Fruit fly (Drosophila melanogaster): ENCODE results near the gene betaCOP.

The betaCOP gene

dm6 chrX:18405567-18406059, 20.6 kb upstream of the betaCOP start (continued):
- TF ChIP-seq en (GFP tag; optimal IDR thresholded peaks at IDR 0.05) (peak; percentile 22), Bdp1 (GFP tag; optimal IDR thresholded peaks at IDR 0.05) (no peak), ci (GFP tag; IDR thresholded peaks at IDR 0.05) (peak; percentile 61), CG32532 (GFP tag; IDR thresholded peaks at IDR 0.05) (peak; percentile 60; the same call in 1 of the 2 replicates), lilli (GFP tag; optimal IDR thresholded peaks at IDR 0.05) (peak; percentile 76), CG1529 (GFP tag; optimal IDR thresholded peaks at IDR 0.05) (peak; percentile 72), sc (optimal IDR thresholded peaks at IDR 0.05) (no peak), sc (GFP tag; optimal IDR thresholded peaks at IDR 0.05) (peak; percentile 71), Ptx1 (GFP tag; IDR thresholded peaks at IDR 0.05) (peak; percentile 64), maf-S (GFP tag; optimal IDR thresholded peaks at IDR 0.05) (no peak), CG6765 (GFP tag; optimal IDR thresholded peaks at IDR 0.05) (peak; percentile 26), CG12299 (tag; optimal IDR thresholded peaks at IDR 0.05) (no peak), Blimp-1 (GFP tag; optimal IDR thresholded peaks at IDR 0.05) (peak; percentile 60), jing (GFP tag; optimal IDR thresholded peaks at IDR 0.05) (no peak), z (GFP tag; IDR thresholded peaks at IDR 0.05) (no peak), Taf1 (GFP tag; IDR thresholded peaks at IDR 0.05) (no peak), Mad (GFP tag; optimal IDR thresholded peaks at IDR 0.05) (no peak), Dek (tag; optimal IDR thresholded peaks at IDR 0.05) (peak; percentile 37), CG30020 (tag; optimal IDR thresholded peaks at IDR 0.05) (no peak), CG2199 (GFP tag; IDR thresholded peaks at IDR 0.05) (no peak), Sry-δ (GFP tag; optimal IDR thresholded peaks at IDR 0.05) (no peak), corto (GFP tag; optimal IDR thresholded peaks at IDR 0.05) (no peak), CG18476 (GFP tag; optimal IDR thresholded peaks at IDR 0.05) (peak; percentile 58), onecut (GFP tag; IDR thresholded peaks at IDR 0.05) (0 out of 2 replicates have a peak, but pooled peaks have one; percentile 4), Atf3 (GFP tag; optimal IDR thresholded peaks at IDR 0.05) (peak; percentile 20), B-H2 (GFP tag; optimal IDR thresholded peaks at IDR 0.05) (no peak), CG17328 (GFP tag; IDR thresholded peaks at IDR 0.05) (peak; percentile 37; the same call in 1 of the 2 replicates), CG14050 (GFP tag; IDR thresholded peaks at IDR 0.05) (peak; percentile 9; the same call in 1 of the 3 replicates), dmrt99B (tag; optimal IDR thresholded peaks at IDR 0.05) (peak; percentile 88), CG30431 (GFP tag; optimal IDR thresholded peaks at IDR 0.05) (peak; percentile 51), chinmo (GFP tag; IDR thresholded peaks at IDR 0.05; ENCODE audit: partially characterized antibody) (no peak), Ets97D (GFP tag; optimal IDR thresholded peaks at IDR 0.05) (no peak), CG15696 (tag; optimal IDR thresholded peaks at IDR 0.05) (no peak), CG2875 (GFP tag; optimal IDR thresholded peaks at IDR 0.05) (peak; percentile 27), CG5953 (GFP tag; IDR thresholded peaks at IDR 0.05) (no peak), yki (optimal IDR thresholded peaks at IDR 0.05) (no peak), CG12942 (GFP tag; optimal IDR thresholded peaks at IDR 0.05) (peak; percentile 64), CG31365 (tag; optimal IDR thresholded peaks at IDR 0.05) (no peak), CG11398 (GFP tag; optimal IDR thresholded peaks at IDR 0.05) (no peak), fd3F (GFP tag; optimal IDR thresholded peaks at IDR 0.05) (peak; percentile 35), CG5180 (GFP tag; optimal IDR thresholded peaks at IDR 0.05) (peak; percentile 25), CG15269 (tag; optimal IDR thresholded peaks at IDR 0.05) (peak; percentile 80), CG15479 (GFP tag; optimal IDR thresholded peaks at IDR 0.05) (no peak), CG6791 (GFP tag; IDR thresholded peaks at IDR 0.05; ENCODE audit: partially characterized antibody) (no peak), cato (GFP tag; optimal IDR thresholded peaks at IDR 0.05; ENCODE audit: borderline replicate concordance) (peak; percentile 33), CG12155 (GFP tag; optimal IDR thresholded peaks at IDR 0.05) (peak; percentile 52), Rx (GFP tag; IDR thresholded peaks at IDR 0.05) (peak; percentile 2; the same call in 1 of the 2 replicates), CG8359 (GFP tag; optimal IDR thresholded peaks at IDR 0.05; ENCODE audit: borderline replicate concordance) (no peak), peb (GFP tag; IDR thresholded peaks at IDR 0.05) (peak; percentile 35; the same call in 1 of the 2 replicates), CG10321 (GFP tag; IDR thresholded peaks at IDR 0.05) (no peak), wdn (GFP tag; IDR thresholded peaks at IDR 0.05) (0 out of 2 replicates have a peak, but pooled peaks have one; percentile 25)
